Worm (Caenorhabditis elegans): ENCODE results near the gene srh-70.

ce11 chrII:12519616-12520015, 957 bp upstream of the srh-70 start, which contains the start of gene ceh-99:
- no peak for TF ChIP-seq unc-130 (GFP tag; optimal IDR thresholded peaks at IDR 0.05)
- TF ChIP-seq ama-1 (optimal IDR thresholded peaks at IDR 0.05) = no peak
- no peak for TF ChIP-seq ama-1 (GFP tag; optimal IDR thresholded peaks at IDR 0.05)

All from whole organism, young adult.